Worm (Caenorhabditis elegans): ENCODE results near the gene far-3.

far-3 gene

DNA sequence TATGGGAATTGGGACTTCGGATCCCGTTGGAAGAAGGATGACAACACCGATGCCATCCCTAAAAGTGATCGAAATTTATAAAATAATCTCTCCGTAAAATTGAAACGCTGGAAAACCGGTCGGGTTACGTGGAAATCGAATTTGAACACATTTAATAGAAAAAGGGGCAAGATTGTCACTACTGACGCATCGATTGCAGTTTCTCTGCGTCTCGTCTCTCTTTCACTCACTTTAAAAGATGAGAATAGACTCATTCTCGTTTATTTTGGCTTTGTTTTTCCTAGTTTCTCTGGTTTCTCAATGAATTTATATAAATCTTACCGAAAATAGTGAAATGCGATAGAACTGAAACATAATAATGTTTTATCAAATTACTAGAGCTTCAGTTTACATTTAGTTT, 44.3 kb upstream of the far-3 start, which contains the start of gene scyl-1 (continued):
- TF ChIP-seq che-1 (tag; optimal IDR thresholded peaks at IDR 0.05) (no peak), ceh-22 (tag; optimal IDR thresholded peaks at IDR 0.05) (no peak), pax-1 (tag; optimal IDR thresholded peaks at IDR 0.05) (no peak), tbx-7 (tag; optimal IDR thresholded peaks at IDR 0.05) (no peak), ets-4 (tag; optimal IDR thresholded peaks at IDR 0.05) (no peak), elt-4 (tag; optimal IDR thresholded peaks at IDR 0.05) (no peak), sdc-2 (tag; optimal IDR thresholded peaks at IDR 0.05) (peak; percentile 8), pqm-1 (tag; optimal IDR thresholded peaks at IDR 0.05) (no peak), pros-1 (tag; optimal IDR thresholded peaks at IDR 0.05) (no peak), ref-2 (tag; optimal IDR thresholded peaks at IDR 0.05) (peak; percentile 12), ceh-2 (tag; optimal IDR thresholded peaks at IDR 0.05) (no peak), unc-3 (GFP tag; conservative IDR thresholded peaks at IDR 0.05) (no peak), unc-3 (tag; optimal IDR thresholded peaks at IDR 0.05) (no peak), pha-4 (tag; optimal IDR thresholded peaks at IDR 0.05) (no peak), hlh-30 (tag; optimal IDR thresholded peaks at IDR 0.05; ENCODE audit: insufficient read depth) (no peak), ceh-14 (tag; optimal IDR thresholded peaks at IDR 0.05) (peak; percentile 56), ceh-34 (tag; optimal IDR thresholded peaks at IDR 0.05) (peak; percentile 58), ahr-1 (tag; optimal IDR thresholded peaks at IDR 0.05) (no peak), nhr-232 (tag; optimal IDR thresholded peaks at IDR 0.05) (no peak), fax-1 (tag; optimal IDR thresholded peaks at IDR 0.05) (no peak), sox-4 (tag; optimal IDR thresholded peaks at IDR 0.05) (peak; percentile 32), K02D7.2 (tag; optimal IDR thresholded peaks at IDR 0.05) (no peak), odd-2 (tag; optimal IDR thresholded peaks at IDR 0.05) (no peak), ceh-45 (GFP tag; IDR thresholded peaks at IDR 0.05) (no peak), hlh-15 (tag; optimal IDR thresholded peaks at IDR 0.05) (no peak), nfya-1 (tag; optimal IDR thresholded peaks at IDR 0.05) (peak; percentile 65), zip-5 (tag; optimal IDR thresholded peaks at IDR 0.05) (peak; percentile 15), tbx-2 (tag; optimal IDR thresholded peaks at IDR 0.05) (peak; percentile 54), ceh-18 (tag; optimal IDR thresholded peaks at IDR 0.05) (peak; percentile 44), eyg-1 (tag; optimal IDR thresholded peaks at IDR 0.05) (no peak), mec-3 (tag; optimal IDR thresholded peaks at IDR 0.05; ENCODE audit: borderline replicate concordance) (no peak), T23F11.4 (GFP tag; optimal IDR thresholded peaks at IDR 0.05) (no peak), dve-1 (tag; optimal IDR thresholded peaks at IDR 0.05) (peak; percentile 23), madf-2 (tag; optimal IDR thresholded peaks at IDR 0.05) (no peak), elt-2 (tag; optimal IDR thresholded peaks at IDR 0.05) (peak; percentile 57), ceh-48 (tag; optimal IDR thresholded peaks at IDR 0.05) (peak; percentile 43), C08G9.2 (tag; optimal IDR thresholded peaks at IDR 0.05) (peak; percentile 22), hlh-6 (tag; optimal IDR thresholded peaks at IDR 0.05) (no peak), F13H6.1 (tag; optimal IDR thresholded peaks at IDR 0.05) (no peak), ceh-31 (tag; optimal IDR thresholded peaks at IDR 0.05) (peak; percentile 59), unc-42 (tag; optimal IDR thresholded peaks at IDR 0.05) (peak; percentile 84), ceh-6 (GFP tag; optimal IDR thresholded peaks at IDR 0.05) (no peak)

DNA sequence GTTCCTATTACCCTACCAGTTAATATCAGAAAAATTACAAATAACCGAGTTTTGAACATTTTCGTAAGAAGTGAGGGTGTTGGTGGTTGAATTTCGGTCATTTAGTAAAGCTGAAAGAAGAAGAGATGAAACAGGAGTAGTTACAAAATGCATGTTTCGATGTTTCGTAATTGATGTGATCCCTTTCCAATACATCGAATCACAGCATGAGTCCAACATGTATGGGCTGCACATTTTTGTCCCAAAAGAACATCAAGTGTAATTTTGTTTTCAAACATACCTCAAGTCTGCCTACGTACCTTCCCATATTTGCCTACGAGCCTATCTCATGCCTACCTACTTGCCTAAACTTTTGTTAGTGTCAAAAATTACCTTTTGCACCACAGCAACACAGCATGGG, 39.1 kb upstream of the far-3 start, which contains the start of gene W07G4.2:
Gene W07G4.2 (minus strand): TSS at position 101 of the 400 bp plus-strand sequence.
- TF ChIP-seq ahr-1 (tag; optimal IDR thresholded peaks at IDR 0.05), result no peak
- no peak for TF ChIP-seq unc-86 (tag; optimal IDR thresholded peaks at IDR 0.05)
- TF ChIP-seq gmeb-2 (tag; optimal IDR thresholded peaks at IDR 0.05), result no peak
- TF ChIP-seq ceh-9 (tag; optimal IDR thresholded peaks at IDR 0.05), result no peak
- TF ChIP-seq ceh-14 (tag; optimal IDR thresholded peaks at IDR 0.05), result no peak
- no peak for TF ChIP-seq odd-2 (tag; optimal IDR thresholded peaks at IDR 0.05)
- TF ChIP-seq fkh-6 (tag; optimal IDR thresholded peaks at IDR 0.05), result no peak
- no peak for TF ChIP-seq ama-1 (optimal IDR thresholded peaks at IDR 0.05)
- no peak for TF ChIP-seq nfya-1 (tag; optimal IDR thresholded peaks at IDR 0.05)
- TF ChIP-seq lim-6 (tag; optimal IDR thresholded peaks at IDR 0.05), result no peak
- TF ChIP-seq ceh-6 (GFP tag; optimal IDR thresholded peaks at IDR 0.05), result no peak
